Worm (Caenorhabditis elegans) whole organism, L4/young adult: ENCODE measurements around the gene ipla-6.
A peak's percentile ranks its signal among the peaks of the same experiment; 100 is the strongest.

Experiments
- W03F9.2 ChIP-seq: fragments of 150-350 bp; optimal IDR thresholded peaks from 2 replicates; lab custom pipeline; 2014; ENCODE audit warnings: missing biosample characterization, missing genetic modification characterization
- dao-5 ChIP-seq: sonication (generic microtip); optimal IDR thresholded peaks from 2 replicates; lab custom pipeline; 2016; ENCODE audit warnings: missing genotype, missing genetic modification characterization, moderate library complexity, missing compliant biosample characterization
- him-1 ChIP-seq: sonication (generic microtip); optimal IDR thresholded peaks from 2 replicates; lab custom pipeline; 2016; ENCODE audit warnings: missing genotype, missing genetic modification reagents, missing genetic modification characterization, missing compliant biosample characterization

Gene ipla-6

ce11 chrIV:6369489-6369888, 32.0 kb downstream of the ipla-6 start:
- TF ChIP-seq him-1 (tag; lab: Kevin White, UChicago) (no peak), dao-5 (tag; lab: Kevin White, UChicago) (no peak), W03F9.2 (tag; lab: Kevin White, UChicago) (no peak)

- no peak for TF ChIP-seq him-1 (tag; lab: Kevin White, UChicago)
- no peak for TF ChIP-seq dao-5 (tag; lab: Kevin White, UChicago)
- TF ChIP-seq W03F9.2 (tag; lab: Kevin White, UChicago): no peak
Measured at ce11 chrIV:6372267-6372666, 34.8 kb downstream of the ipla-6 start.

DNA sequence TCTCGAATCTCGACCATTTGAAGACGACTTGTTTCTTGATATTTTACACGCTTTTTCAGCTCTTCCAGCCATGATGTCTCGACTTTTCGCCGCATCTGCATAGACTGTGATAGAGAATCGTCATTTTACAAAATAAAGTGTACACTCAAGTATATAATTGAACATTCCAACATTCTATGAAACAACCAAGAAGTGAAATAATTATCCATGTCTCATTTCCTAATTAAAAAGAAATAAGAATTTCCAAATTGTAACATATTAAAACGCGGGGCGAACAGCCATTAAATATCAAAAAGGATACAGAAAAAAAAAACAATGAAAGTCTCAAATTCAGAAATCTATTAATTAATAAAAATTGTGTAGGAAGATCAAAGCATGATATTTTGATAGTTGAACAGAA, 35.5 kb downstream of the ipla-6 start, which contains the start of gene smg-3:
TSS of gene smg-3 (minus strand) at position 101 of the 400 bp plus-strand sequence.
- no peak for TF ChIP-seq him-1 (tag; lab: Kevin White, UChicago)
- no peak for TF ChIP-seq dao-5 (tag; lab: Kevin White, UChicago)
- no peak for TF ChIP-seq W03F9.2 (tag; lab: Kevin White, UChicago)

ce11 chrIV:6373721-6374120, 36.3 kb downstream of the ipla-6 start:
- TF ChIP-seq dao-5 (tag; lab: Kevin White, UChicago): no peak
- TF ChIP-seq him-1 (tag; lab: Kevin White, UChicago): no peak
- TF ChIP-seq W03F9.2 (tag; lab: Kevin White, UChicago): no peak

- TF ChIP-seq dao-5 (tag; lab: Kevin White, UChicago): no peak
- TF ChIP-seq W03F9.2 (tag; lab: Kevin White, UChicago): peak; percentile 92
Measured at ce11 chrIV:6376473-6377115, 39.1 kb downstream of the ipla-6 start, which contains the start of the genes hrpf-2 and bli-6. Gene hrpf-2, minus strand, starts transcription at chrIV:6376523. Gene bli-6, plus strand, starts transcription at chrIV:6377065.

ce11 chrIV:6377335-6378069, 40.0 kb downstream of the ipla-6 start:
- TF ChIP-seq W03F9.2 (tag; lab: Kevin White, UChicago) (no peak), dao-5 (tag; lab: Kevin White, UChicago) (no peak), him-1 (tag; lab: Kevin White, UChicago) (no peak)

- no peak for TF ChIP-seq W03F9.2 (tag; lab: Kevin White, UChicago)
- no peak for TF ChIP-seq dao-5 (tag; lab: Kevin White, UChicago)
- no peak for TF ChIP-seq him-1 (tag; lab: Kevin White, UChicago)
Measured at ce11 chrIV:6378398-6378797, 40.9 kb downstream of the ipla-6 start.

ce11 chrIV:6383970-6384369, 46.5 kb downstream of the ipla-6 start, which contains the start of gene shl-1:
Gene shl-1, minus strand, starts transcription at chrIV:6384070.
- TF ChIP-seq dao-5 (tag; lab: Kevin White, UChicago) (no peak), W03F9.2 (tag; lab: Kevin White, UChicago) (no peak), him-1 (tag; lab: Kevin White, UChicago) (no peak)

- no peak for TF ChIP-seq W03F9.2 (tag; lab: Kevin White, UChicago)
- no peak for TF ChIP-seq him-1 (tag; lab: Kevin White, UChicago)
- no peak for TF ChIP-seq dao-5 (tag; lab: Kevin White, UChicago)
Measured at ce11 chrIV:6385010-6385409, 47.6 kb downstream of the ipla-6 start.

ce11 chrIV:6388550-6388949, 51.1 kb downstream of the ipla-6 start:
- TF ChIP-seq W03F9.2 (tag; lab: Kevin White, UChicago): no peak
- TF ChIP-seq him-1 (tag; lab: Kevin White, UChicago): no peak
- TF ChIP-seq dao-5 (tag; lab: Kevin White, UChicago): no peak
